Worm (Caenorhabditis elegans) whole organism, L4/young adult: ENCODE results near the gene unc-47.
A peak's percentile ranks its signal among the peaks of the same experiment; 100 is the strongest.
"Not testable (repeated sequence)": the region's sequence is repeated elsewhere in the genome, so short reads cannot be mapped to it uniquely, and the experiment has no call there.

Experiments
- W03F9.2 ChIP-seq: fragments of 150-350 bp; optimal IDR thresholded peaks from 2 replicates; lab custom pipeline; 2014; ENCODE audit warnings: missing biosample characterization, missing genetic modification characterization
- dao-5 ChIP-seq: sonication (generic microtip); optimal IDR thresholded peaks from 2 replicates; lab custom pipeline; 2016; ENCODE audit warnings: missing genotype, missing genetic modification characterization, moderate library complexity, missing compliant biosample characterization
- him-1 ChIP-seq: sonication (generic microtip); optimal IDR thresholded peaks from 2 replicates; lab custom pipeline; 2016; ENCODE audit warnings: missing genotype, missing genetic modification reagents, missing genetic modification characterization, missing compliant biosample characterization

unc-47 gene

ce11 chrIII:10186160-10186559 lies at the start of gene unc-47:
unc-47 (minus strand) TSS chrIII:10186260.
- TF ChIP-seq him-1 (tag; lab: Kevin White, UChicago) (no peak), W03F9.2 (tag; lab: Kevin White, UChicago) (no peak), dao-5 (tag; lab: Kevin White, UChicago) (no peak)

- no peak for TF ChIP-seq W03F9.2 (tag; lab: Kevin White, UChicago)
- TF ChIP-seq him-1 (tag; lab: Kevin White, UChicago) = no peak
- TF ChIP-seq dao-5 (tag; lab: Kevin White, UChicago) = no peak
Measured at ce11 chrIII:10233979-10234378, 47.9 kb upstream of the unc-47 start, which contains the start of gene paml-1. paml-1 (minus strand) TSS chrIII:10234079.

- TF ChIP-seq him-1 (tag; lab: Kevin White, UChicago) (no peak), W03F9.2 (tag; lab: Kevin White, UChicago) (no peak), dao-5 (tag; lab: Kevin White, UChicago) (no peak)
Measured at ce11 chrIII:10231641-10232040, 45.6 kb upstream of the unc-47 start.

- TF ChIP-seq dao-5, him-1, W03F9.2 (tag; lab: Kevin White, UChicago): not testable (repeated sequence)
Measured at ce11 chrIII:10221860-10222259, 35.8 kb upstream of the unc-47 start, which contains the start of gene Y70G10A.4. Y70G10A.4 (plus strand) TSS chrIII:10222160.

ce11 chrIII:10218587-10218986 lies 32.5 kb upstream of the unc-47 start, which contains the start of the genes rde-4 and cox-14:
rde-4 (minus strand) TSS chrIII:10218646.
cox-14 (plus strand) TSS chrIII:10218942.
- TF ChIP-seq dao-5 (tag; lab: Kevin White, UChicago) (no peak), him-1 (tag; lab: Kevin White, UChicago) (no peak), W03F9.2 (tag; lab: Kevin White, UChicago) (peak; percentile 82)

- TF ChIP-seq dao-5 (tag; lab: Kevin White, UChicago) = no peak
- peak; percentile 57 for TF ChIP-seq W03F9.2 (tag; lab: Kevin White, UChicago)
- TF ChIP-seq him-1 (tag; lab: Kevin White, UChicago) = no peak
Measured at ce11 chrIII:10216585-10217278, 30.7 kb upstream of the unc-47 start, which contains the start of gene cts-1. cts-1 (minus strand) TSS chrIII:10216635.

ce11 chrIII:10215882-10216281 lies 29.8 kb upstream of the unc-47 start:
- no peak for TF ChIP-seq W03F9.2 (tag; lab: Kevin White, UChicago)
- no peak for TF ChIP-seq him-1 (tag; lab: Kevin White, UChicago)
- no peak for TF ChIP-seq dao-5 (tag; lab: Kevin White, UChicago)

ce11 chrIII:10214540-10214979 lies 28.5 kb upstream of the unc-47 start:
- no peak for TF ChIP-seq him-1 (tag; lab: Kevin White, UChicago)
- no peak for TF ChIP-seq W03F9.2 (tag; lab: Kevin White, UChicago)
- TF ChIP-seq dao-5 (tag; lab: Kevin White, UChicago) = peak; percentile 58

- TF ChIP-seq W03F9.2 (tag; lab: Kevin White, UChicago) (no peak), dao-5 (tag; lab: Kevin White, UChicago) (no peak), him-1 (tag; lab: Kevin White, UChicago) (no peak)
Measured at ce11 chrIII:10211889-10212494, 25.9 kb upstream of the unc-47 start, which contains the start of the genes blos-1 and best-18. blos-1 (minus strand) TSS chrIII:10211946. best-18 (plus strand) TSS chrIII:10212396.

ce11 chrIII:10209703-10210102 lies 23.6 kb upstream of the unc-47 start, which contains the start of gene T20G5.9:
T20G5.9 (plus strand) TSS chrIII:10209840.
- TF ChIP-seq W03F9.2 (tag; lab: Kevin White, UChicago) (no peak), him-1 (tag; lab: Kevin White, UChicago) (no peak), dao-5 (tag; lab: Kevin White, UChicago) (no peak)

- no peak for TF ChIP-seq dao-5 (tag; lab: Kevin White, UChicago)
- no peak for TF ChIP-seq W03F9.2 (tag; lab: Kevin White, UChicago)
- no peak for TF ChIP-seq him-1 (tag; lab: Kevin White, UChicago)
Measured at ce11 chrIII:10206352-10206751, 20.3 kb upstream of the unc-47 start.

ce11 chrIII:10202894-10203871 lies 17.1 kb upstream of the unc-47 start, which contains the start of gene chc-1:
chc-1 (plus strand) TSS chrIII:10203821.
- no peak for TF ChIP-seq W03F9.2 (tag; lab: Kevin White, UChicago)
- TF ChIP-seq dao-5 (tag; lab: Kevin White, UChicago) = no peak
- TF ChIP-seq him-1 (tag; lab: Kevin White, UChicago) = no peak
